Worm (Caenorhabditis elegans): Measurements from ENCODE around the gene T06E8.2.

DNA sequence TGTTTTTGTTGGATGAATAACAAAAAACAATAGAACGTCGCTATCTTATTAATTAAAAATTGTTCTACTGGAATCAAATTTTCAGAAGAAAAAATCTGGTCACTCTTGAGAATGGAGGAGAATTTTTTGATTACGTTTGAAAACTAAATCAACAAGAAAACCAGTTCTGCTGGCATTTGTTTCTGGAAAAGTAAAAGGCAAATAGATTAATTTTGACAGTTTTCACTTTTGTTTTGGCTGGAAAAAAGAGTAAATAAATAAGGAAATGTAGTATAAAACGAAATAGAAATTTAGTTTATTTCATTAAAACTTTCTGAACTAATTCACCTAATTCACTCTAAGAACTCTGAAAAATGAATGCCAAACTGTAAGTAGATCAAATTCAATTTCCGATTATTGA is 28.0 kb upstream of the T06E8.2 start, which contains the start of gene fipr-13:
- TF ChIP-seq C38D4.7 (GFP tag; optimal IDR thresholded peaks at IDR 0.05) = no peak
- TF ChIP-seq fkh-10 (GFP tag; optimal IDR thresholded peaks at IDR 0.05) = no peak
- TF ChIP-seq nhr-11 (tag; optimal IDR thresholded peaks at IDR 0.05) = no peak
- TF ChIP-seq ceh-2 (tag; optimal IDR thresholded peaks at IDR 0.05) = no peak
- no peak for TF ChIP-seq che-1 (tag; optimal IDR thresholded peaks at IDR 0.05)
- no peak for TF ChIP-seq ama-1 (optimal IDR thresholded peaks at IDR 0.05)
- no peak for TF ChIP-seq gmeb-2 (tag; optimal IDR thresholded peaks at IDR 0.05)
- no peak for TF ChIP-seq pha-4 (tag; optimal IDR thresholded peaks at IDR 0.05)
- no peak for TF ChIP-seq ceh-9 (tag; optimal IDR thresholded peaks at IDR 0.05)
- TF ChIP-seq K09A11.1 (tag; optimal IDR thresholded peaks at IDR 0.05; ENCODE audit: insufficient read depth) = no peak
- no peak for TF ChIP-seq F13H6.1 (tag; optimal IDR thresholded peaks at IDR 0.05)
- no peak for TF ChIP-seq hlh-6 (tag; optimal IDR thresholded peaks at IDR 0.05)
- TF ChIP-seq rnt-1 (tag; optimal IDR thresholded peaks at IDR 0.05) = no peak

All from whole organism, late embryonic.